Comparison of ENCODE assay signal across 2 fruit fly cellular contexts in genomic region chr2L:21756696-21757095, dm6.
A peak's percentile ranks its signal among the peaks of the same experiment; 100 is the strongest.
TF ChIP-seq lines count a peak whose summit lies in the region.

No protein-coding gene starts in this region.

- no peak for TF ChIP-seq CTCF in whole organism, embryonic (GFP tag; optimal IDR thresholded peaks at IDR 0.05; lab: Kevin White, UChicago)

TF ChIP-seq in whole organism, embryonic, 481 proteins besides CTCF, POLR2A, EP300 and RAD21 (continues in another document):
- TF ChIP-seq Hsf (GFP tag; optimal IDR thresholded peaks at IDR 0.05; lab: Kevin White, UChicago) = no peak
- no peak for TF ChIP-seq CG2875 (GFP tag; optimal IDR thresholded peaks at IDR 0.05; lab: Kevin White, UChicago)
- no peak for TF ChIP-seq bsh (GFP tag; optimal IDR thresholded peaks at IDR 0.05; lab: Kevin White, UChicago)
- TF ChIP-seq Sox100B (GFP tag; optimal IDR thresholded peaks at IDR 0.05; lab: Kevin White, UChicago) = no peak
- TF ChIP-seq CG4424 (GFP tag; optimal IDR thresholded peaks at IDR 0.05; lab: Kevin White, UChicago) = no peak
- peak; percentile 62 for TF ChIP-seq CG5180 (GFP tag; optimal IDR thresholded peaks at IDR 0.05; lab: Kevin White, UChicago)
- TF ChIP-seq Ets97D (GFP tag; optimal IDR thresholded peaks at IDR 0.05; lab: Kevin White, UChicago) = no peak
- TF ChIP-seq lilli (GFP tag; optimal IDR thresholded peaks at IDR 0.05; lab: Kevin White, UChicago) = no peak
- TF ChIP-seq Mrtf (GFP tag; IDR thresholded peaks at IDR 0.05; lab: Robert Waterston, UW) = no peak
- TF ChIP-seq phol (tag; optimal IDR thresholded peaks at IDR 0.05; lab: Kevin White, UChicago) = no peak
- no peak for TF ChIP-seq danr (GFP tag; IDR thresholded peaks at IDR 0.05; lab: Robert Waterston, UW)
- TF ChIP-seq zen2 (GFP tag; IDR thresholded peaks at IDR 0.05; lab: Robert Waterston, UW; ENCODE audit: partially characterized antibody) = no peak
- TF ChIP-seq gsb-n (tag; optimal IDR thresholded peaks at IDR 0.05; lab: Kevin White, UChicago) = no peak
- no peak for TF ChIP-seq Bgb (GFP tag; IDR thresholded peaks at IDR 0.05; lab: Robert Waterston, UW; ENCODE audit: partially characterized antibody)
- TF ChIP-seq ftz-f1 (GFP tag; optimal IDR thresholded peaks at IDR 0.05; lab: Kevin White, UChicago) = no peak
- TF ChIP-seq CG9797 (GFP tag; optimal IDR thresholded peaks at IDR 0.05; lab: Kevin White, UChicago) = no peak
- TF ChIP-seq CG7928 (GFP tag; optimal IDR thresholded peaks at IDR 0.05; lab: Kevin White, UChicago) = no peak
- TF ChIP-seq dati (GFP tag; IDR thresholded peaks at IDR 0.05; lab: Robert Waterston, UW) = no peak
- TF ChIP-seq CG33213 (GFP tag; optimal IDR thresholded peaks at IDR 0.05; lab: Kevin White, UChicago) = peak; percentile 2
- TF ChIP-seq crp (GFP tag; optimal IDR thresholded peaks at IDR 0.05; lab: Kevin White, UChicago) = no peak
- TF ChIP-seq pnt (GFP tag; optimal IDR thresholded peaks at IDR 0.05; lab: Kevin White, UChicago) = no peak
- TF ChIP-seq CG11723 (GFP tag; optimal IDR thresholded peaks at IDR 0.05; lab: Kevin White, UChicago) = no peak
- TF ChIP-seq CG15479 (GFP tag; optimal IDR thresholded peaks at IDR 0.05; lab: Kevin White, UChicago) = peak; percentile 54
- TF ChIP-seq C15 (GFP tag; IDR thresholded peaks at IDR 0.05; lab: Robert Waterston, UW) = no peak
- TF ChIP-seq Doc2 (GFP tag; IDR thresholded peaks at IDR 0.05; lab: Robert Waterston, UW) = no peak
- TF ChIP-seq CG31388 (GFP tag; optimal IDR thresholded peaks at IDR 0.05; lab: Kevin White, UChicago) = no peak
- TF ChIP-seq Nf-YB (GFP tag; optimal IDR thresholded peaks at IDR 0.05; lab: Kevin White, UChicago) = no peak
- TF ChIP-seq CG11504 (tag; optimal IDR thresholded peaks at IDR 0.05; lab: Kevin White, UChicago) = peak; percentile 11
- TF ChIP-seq nerfin-1 (tag; optimal IDR thresholded peaks at IDR 0.05; lab: Kevin White, UChicago) = no peak
- TF ChIP-seq nau (GFP tag; optimal IDR thresholded peaks at IDR 0.05; lab: Kevin White, UChicago) = peak; percentile 33
- no peak for TF ChIP-seq CG10267 (tag; optimal IDR thresholded peaks at IDR 0.05; lab: Kevin White, UChicago)
- TF ChIP-seq Med (GFP tag; lab: Kevin White, UChicago) = peak; percentile 22
- TF ChIP-seq CG8765 (GFP tag; IDR thresholded peaks at IDR 0.05; lab: Robert Waterston, UW) = no peak
- TF ChIP-seq cas (GFP tag; IDR thresholded peaks at IDR 0.05; lab: Robert Waterston, UW) = no peak
- no peak for TF ChIP-seq hbn (GFP tag; IDR thresholded peaks at IDR 0.05; lab: Robert Waterston, UW; ENCODE audit: partially characterized antibody)
- TF ChIP-seq Dll (GFP tag; IDR thresholded peaks at IDR 0.05; lab: Robert Waterston, UW; ENCODE audit: partially characterized antibody) = no peak
- TF ChIP-seq CG1024 (GFP tag; IDR thresholded peaks at IDR 0.05; lab: Robert Waterston, UW) = no peak
- peak; percentile 79 for TF ChIP-seq sd (tag; optimal IDR thresholded peaks at IDR 0.05; lab: Kevin White, UChicago)
- TF ChIP-seq Blimp-1 (GFP tag; optimal IDR thresholded peaks at IDR 0.05; lab: Kevin White, UChicago) = no peak
- TF ChIP-seq CG3838 (GFP tag; optimal IDR thresholded peaks at IDR 0.05; lab: Kevin White, UChicago) = no peak
- peak; percentile 37; the same call in 1 of the 2 replicates for TF ChIP-seq bbx (GFP tag; IDR thresholded peaks at IDR 0.05; lab: Robert Waterston, UW; ENCODE audit: partially characterized antibody)
- no peak for TF ChIP-seq Pdp1 (GFP tag; optimal IDR thresholded peaks at IDR 0.05; lab: Kevin White, UChicago)
- TF ChIP-seq mam (GFP tag; optimal IDR thresholded peaks at IDR 0.05; lab: Kevin White, UChicago) = no peak
- TF ChIP-seq CG11456 (GFP tag; IDR thresholded peaks at IDR 0.05; lab: Robert Waterston, UW) = no peak
- no peak for TF ChIP-seq pb (GFP tag; optimal IDR thresholded peaks at IDR 0.05; lab: Kevin White, UChicago)
- TF ChIP-seq Elba2 (GFP tag; optimal IDR thresholded peaks at IDR 0.05; lab: Kevin White, UChicago) = peak; percentile 38
- TF ChIP-seq E2f1 (GFP tag; IDR thresholded peaks at IDR 0.05; lab: Robert Waterston, UW) = no peak
- TF ChIP-seq sens (GFP tag; lab: Kevin White, UChicago) = peak; percentile 72

TF ChIP-seq in whole organism, prepupa, 60 proteins besides CTCF, POLR2A, EP300 and RAD21:
- TF ChIP-seq Eip78C (GFP tag; lab: Kevin White, UChicago) (no peak), CG3032 (tag; optimal IDR thresholded peaks at IDR 0.05; lab: Kevin White, UChicago) (peak; percentile 20), fkh (GFP tag; optimal IDR thresholded peaks at IDR 0.05; lab: Kevin White, UChicago) (peak; percentile 9)
